Worm (Caenorhabditis elegans) whole organism, L3 larva: Measurements from ENCODE around the gene Y53F4B.51.

Source experiments
- ZK546.5 ChIP-seq: sonication (generic microtip); optimal IDR thresholded peaks from 2 replicates; lab custom pipeline; 2017; ENCODE audit warnings: missing biosample characterization, missing genetic modification characterization
- ceh-16 ChIP-seq: sonication (generic microtip); optimal IDR thresholded peaks from 2 replicates; lab custom pipeline; 2017; ENCODE audit warnings: missing biosample characterization, missing genetic modification characterization
- ceh-82 ChIP-seq: fragments of 150-350 bp; optimal IDR thresholded peaks from 2 replicates; lab custom pipeline; 2014; ENCODE audit warnings: missing biosample characterization, missing genetic modification characterization
- daf-12 ChIP-seq: fragments of 150-350 bp; optimal IDR thresholded peaks from 2 replicates; lab custom pipeline; 2014; ENCODE audit warnings: missing biosample characterization, missing genetic modification reagents, missing genetic modification characterization
- egl-5 ChIP-seq: fragments of 150-350 bp; optimal IDR thresholded peaks from 2 replicates; lab custom pipeline; 2017; ENCODE audit warnings: missing biosample characterization, missing genetic modification reagents, missing genetic modification characterization, inconsistent platforms
- elt-1 ChIP-seq: fragments of 150-350 bp; optimal IDR thresholded peaks from 2 replicates; lab custom pipeline; 2014; ENCODE audit warnings: missing biosample characterization, missing genetic modification characterization
- elt-2 ChIP-seq: sonication (generic microtip); optimal IDR thresholded peaks from 2 replicates; lab custom pipeline; 2016; ENCODE audit warnings: missing genetic modification reagents, mild to moderate bottlenecking, missing genetic modification characterization, missing compliant biosample characterization
- elt-3 ChIP-seq, 3 experiments: fragments of 150-350 bp in 1 of 3; sonication (generic microtip) in 2 of 3; optimal IDR thresholded peaks; 2 replicates in 2 of 3; 4 replicates in 1 of 3; lab custom pipeline; 2014 to 2017; ENCODE audit warnings: missing biosample characterization in 3 of 3, missing genetic modification characterization in 3 of 3
- fkh-10 ChIP-seq: sonication (generic microtip); optimal IDR thresholded peaks from 2 replicates; lab custom pipeline; 2017; ENCODE audit warnings: missing biosample characterization, missing genetic modification reagents, missing genetic modification characterization
- fkh-2 ChIP-seq: fragments of 150-350 bp; optimal IDR thresholded peaks from 2 replicates; lab custom pipeline; 2014; ENCODE audit warnings: missing biosample characterization, missing genetic modification reagents, missing genetic modification characterization
- fos-1 ChIP-seq: fragments of 150-350 bp; optimal IDR thresholded peaks from 2 replicates; lab custom pipeline; 2014; ENCODE audit warnings: missing biosample characterization, missing genetic modification characterization
- hmg-11 ChIP-seq: sonication (generic microtip); optimal IDR thresholded peaks from 2 replicates; lab custom pipeline; 2016; ENCODE audit warnings: missing genetic modification characterization, missing compliant biosample characterization
- jun-1 ChIP-seq: fragments of 150-350 bp; optimal IDR thresholded peaks from 2 replicates; lab custom pipeline; 2014; ENCODE audit warnings: missing biosample characterization, missing genetic modification reagents, missing genetic modification characterization
- lin-39 ChIP-seq: fragments of 150-350 bp; optimal IDR thresholded peaks from 2 replicates; lab custom pipeline; 2018; ENCODE audit warnings: missing biosample characterization, missing genetic modification reagents, missing genetic modification characterization
- lsy-12 ChIP-seq: sonication (generic microtip); optimal IDR thresholded peaks from 2 replicates; lab custom pipeline; 2016; ENCODE audit warnings: mild to moderate bottlenecking, missing genetic modification characterization, missing compliant biosample characterization
- mdl-1 ChIP-seq: fragments of 150-350 bp; optimal IDR thresholded peaks from 2 replicates; lab custom pipeline; 2014; ENCODE audit warnings: missing biosample characterization, missing genetic modification characterization
- mml-1 ChIP-seq: fragments of 150-350 bp; sonication (generic microtip); optimal IDR thresholded peaks from 3 replicates; lab custom pipeline; 2014; ENCODE audit warnings: missing biosample characterization, missing genetic modification characterization
- nhr-11 ChIP-seq: fragments of 150-350 bp; optimal IDR thresholded peaks from 2 replicates; lab custom pipeline; 2014; ENCODE audit warnings: missing biosample characterization, missing genetic modification characterization
- nhr-12 ChIP-seq: fragments of 150-350 bp; optimal IDR thresholded peaks from 2 replicates; lab custom pipeline; 2014; ENCODE audit warnings: missing biosample characterization, missing genetic modification characterization
- nhr-23 ChIP-seq: fragments of 150-350 bp; optimal IDR thresholded peaks from 2 replicates; lab custom pipeline; 2014; ENCODE audit warnings: missing biosample characterization, missing genetic modification reagents, missing genetic modification characterization
- nhr-237 ChIP-seq: fragments of 150-350 bp; optimal IDR thresholded peaks from 2 replicates; lab custom pipeline; 2014; ENCODE audit warnings: missing biosample characterization, missing genetic modification characterization
- nhr-25 ChIP-seq: sonication (generic microtip); optimal IDR thresholded peaks from 2 replicates; lab custom pipeline; 2017; ENCODE audit warnings: missing biosample characterization, missing genetic modification characterization
- nhr-28 ChIP-seq: fragments of 150-350 bp; optimal IDR thresholded peaks from 2 replicates; lab custom pipeline; 2014; ENCODE audit warnings: missing biosample characterization, missing genetic modification characterization
- nhr-43 ChIP-seq: sonication (generic microtip); optimal IDR thresholded peaks from 2 replicates; lab custom pipeline; 2016; ENCODE audit warnings: mild to moderate bottlenecking, missing genetic modification characterization, missing compliant biosample characterization; ENCODE audit not compliant: poor library complexity, severe bottlenecking
- nhr-77 ChIP-seq: fragments of 150-350 bp; optimal IDR thresholded peaks from 2 replicates; lab custom pipeline; 2014; ENCODE audit warnings: missing biosample characterization, missing genetic modification characterization
- pha-4 ChIP-seq: fragments of 150-350 bp; optimal IDR thresholded peaks from 2 replicates; lab custom pipeline; 2014; ENCODE audit warnings: missing biosample characterization, missing genetic modification reagents, missing genetic modification characterization
- pqm-1 ChIP-seq: fragments of 150-350 bp; optimal IDR thresholded peaks from 2 replicates; lab custom pipeline; 2017; ENCODE audit warnings: missing biosample characterization, missing genetic modification characterization, inconsistent platforms
- sea-2 ChIP-seq: fragments of 150-350 bp; sonication (generic microtip); optimal IDR thresholded peaks from 4 replicates; lab custom pipeline; 2014; ENCODE audit warnings: missing biosample characterization, missing genetic modification reagents, missing genetic modification characterization
- skn-1 ChIP-seq: fragments of 150-350 bp; optimal IDR thresholded peaks from 2 replicates; lab custom pipeline; 2014; ENCODE audit warnings: missing biosample characterization, missing genetic modification characterization
- snpc-4 ChIP-seq: fragments of 150-350 bp; optimal IDR thresholded peaks from 2 replicates; lab custom pipeline; 2014; ENCODE audit warnings: missing biosample characterization, missing genetic modification characterization
- unc-39 ChIP-seq: sonication (generic microtip); optimal IDR thresholded peaks from 4 replicates; lab custom pipeline; 2017; ENCODE audit warnings: missing biosample characterization, missing genetic modification characterization
- ztf-11 ChIP-seq: fragments of 150-350 bp; optimal IDR thresholded peaks from 2 replicates; lab custom pipeline; 2014; ENCODE audit warnings: missing biosample characterization, missing genetic modification characterization
- ztf-4 ChIP-seq: fragments of 150-350 bp; optimal IDR thresholded peaks from 2 replicates; lab custom pipeline; 2014; ENCODE audit warnings: missing biosample characterization, missing genetic modification characterization

The Y53F4B.51 gene

DNA sequence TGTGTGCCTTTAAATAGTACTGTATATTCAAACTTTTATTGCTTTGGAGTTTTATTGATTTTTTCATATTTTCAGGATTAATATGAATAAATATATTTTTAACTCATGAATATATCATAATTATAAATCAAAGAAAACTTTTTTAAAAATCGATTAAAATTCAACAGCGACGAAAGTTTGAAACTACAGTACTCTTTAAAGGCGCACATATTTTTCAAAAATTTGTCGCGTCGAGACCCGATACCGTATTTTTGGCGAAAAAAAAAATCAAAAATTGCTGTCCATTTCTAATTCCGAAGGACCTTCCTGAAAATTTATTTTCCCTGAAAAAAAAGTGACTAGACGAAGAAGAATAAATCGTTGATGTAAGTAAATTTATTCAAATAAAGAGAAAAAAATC, 46.0 kb downstream of the Y53F4B.51 start:
- TF ChIP-seq mml-1 (tag; lab: Kevin White, UChicago) (no peak), jun-1 (tag; lab: Kevin White, UChicago) (no peak), ztf-4 (tag; lab: Kevin White, UChicago) (no peak), lsy-12 (tag; lab: Kevin White, UChicago) (no peak), ceh-16 (tag; lab: Kevin White, UChicago) (no peak), ztf-11 (no peak)

DNA sequence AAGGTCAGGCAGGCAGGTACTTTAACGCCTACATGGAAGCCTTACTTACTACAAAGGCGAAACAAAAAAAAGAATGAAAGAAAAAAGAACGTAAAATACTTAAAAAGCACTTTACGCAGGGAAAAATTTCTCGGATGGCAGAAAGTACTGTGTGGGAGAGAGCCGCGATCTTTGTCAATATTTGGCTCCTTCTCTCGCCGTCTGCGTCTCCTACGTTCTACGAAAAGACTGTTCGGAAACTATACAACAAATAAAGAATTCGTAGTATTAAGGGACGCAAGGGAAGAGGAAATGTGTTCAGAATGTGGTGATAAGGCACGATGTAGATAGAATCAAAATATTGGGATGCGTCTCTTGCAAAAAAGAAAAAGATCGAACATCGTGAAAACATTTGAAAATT, 47.2 kb downstream of the Y53F4B.51 start:
- TF ChIP-seq mdl-1 (tag; lab: Kevin White, UChicago) (no peak), nhr-43 (no peak), pha-4 (tag; lab: Kevin White, UChicago) (peak; percentile 96), elt-2 (tag; lab: Kevin White, UChicago) (peak; percentile 35), mml-1 (tag; lab: Kevin White, UChicago) (no peak), unc-39 (tag; lab: Kevin White, UChicago) (no peak), ztf-4 (tag; lab: Kevin White, UChicago) (no peak), ceh-82 (tag; lab: Kevin White, UChicago) (no peak), pqm-1 (tag; lab: Kevin White, UChicago) (no peak), nhr-28 (tag; lab: Kevin White, UChicago) (no peak), elt-3 (tag; optimal IDR thresholded peaks at IDR 0.05; lab: Kevin White, UChicago) (no peak), lsy-12 (tag; lab: Kevin White, UChicago) (no peak), nhr-23 (tag; lab: Kevin White, UChicago) (no peak), sea-2 (GFP tag; lab: Kevin White, UChicago) (no peak), nhr-25 (tag; lab: Kevin White, UChicago) (no peak), egl-5 (tag; lab: Kevin White, UChicago) (no peak), ZK546.5 (no peak), nhr-77 (no peak)
- TF ChIP-seq, all 47 proteins: peak for 2

DNA sequence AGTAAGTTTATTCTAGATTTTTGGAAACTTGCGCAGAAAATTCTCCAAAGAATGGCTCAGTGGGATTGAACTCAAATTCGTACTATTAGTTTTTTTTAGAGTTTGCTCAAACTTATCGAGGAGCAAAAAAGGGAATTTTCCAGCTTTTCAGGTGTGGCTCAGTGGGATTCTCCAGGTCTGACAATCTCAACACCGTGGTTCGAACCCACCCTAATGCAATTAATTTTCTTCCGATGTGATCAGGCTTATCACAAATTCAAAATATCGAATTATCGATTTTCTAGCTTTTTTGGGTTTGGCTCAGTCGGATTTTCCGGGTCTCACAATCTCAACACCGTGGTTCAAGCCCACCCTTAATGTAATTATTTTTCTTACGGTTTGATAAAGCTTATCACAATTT, 47.8 kb downstream of the Y53F4B.51 start:
- TF ChIP-seq nhr-11 (tag; lab: Kevin White, UChicago) (no peak), lsy-12 (tag; lab: Kevin White, UChicago) (no peak), ceh-16 (tag; lab: Kevin White, UChicago) (no peak), fkh-2 (no peak), ZK546.5 (no peak), sea-2 (GFP tag; lab: Kevin White, UChicago) (no peak), nhr-12 (tag; lab: Kevin White, UChicago) (no peak), hmg-11 (tag; lab: Kevin White, UChicago) (no peak), fkh-10 (GFP tag; lab: Kevin White, UChicago) (no peak), elt-1 (tag; lab: Kevin White, UChicago) (no peak), lin-39 (tag; lab: Kevin White, UChicago) (no peak), daf-12 (tag; lab: Kevin White, UChicago) (no peak), elt-2 (tag; lab: Kevin White, UChicago) (no peak), mml-1 (tag; lab: Kevin White, UChicago) (no peak)

DNA sequence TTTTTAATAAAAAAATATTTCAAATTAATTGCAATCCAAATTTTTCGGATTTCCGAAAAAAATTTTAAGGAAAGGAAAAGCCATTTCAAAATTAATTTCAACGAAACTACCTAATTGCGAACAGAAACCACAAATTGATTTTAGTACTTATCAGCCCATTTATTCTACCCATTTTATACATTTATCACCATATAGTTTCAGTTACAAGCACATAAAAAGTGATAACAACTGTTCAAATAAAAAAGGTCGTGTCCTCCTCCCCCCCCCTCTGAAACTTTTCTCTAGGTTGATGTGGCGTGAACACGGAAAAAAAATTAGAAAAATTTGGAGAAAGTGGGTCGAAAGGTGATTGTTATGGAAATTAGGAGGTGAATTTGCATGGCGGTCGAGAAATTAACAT, 49.4 kb downstream of the Y53F4B.51 start:
- TF ChIP-seq ztf-4 (tag; lab: Kevin White, UChicago) (no peak), pqm-1 (tag; lab: Kevin White, UChicago) (peak; percentile 85), fkh-10 (GFP tag; lab: Kevin White, UChicago) (no peak), mdl-1 (tag; lab: Kevin White, UChicago) (no peak), snpc-4 (tag; lab: Kevin White, UChicago) (no peak), nhr-77 (no peak), fkh-2 (no peak), pha-4 (tag; lab: Kevin White, UChicago) (peak; percentile 24), elt-2 (tag; lab: Kevin White, UChicago) (peak; percentile 88)
- TF ChIP-seq, all 47 proteins: peak for 3

DNA sequence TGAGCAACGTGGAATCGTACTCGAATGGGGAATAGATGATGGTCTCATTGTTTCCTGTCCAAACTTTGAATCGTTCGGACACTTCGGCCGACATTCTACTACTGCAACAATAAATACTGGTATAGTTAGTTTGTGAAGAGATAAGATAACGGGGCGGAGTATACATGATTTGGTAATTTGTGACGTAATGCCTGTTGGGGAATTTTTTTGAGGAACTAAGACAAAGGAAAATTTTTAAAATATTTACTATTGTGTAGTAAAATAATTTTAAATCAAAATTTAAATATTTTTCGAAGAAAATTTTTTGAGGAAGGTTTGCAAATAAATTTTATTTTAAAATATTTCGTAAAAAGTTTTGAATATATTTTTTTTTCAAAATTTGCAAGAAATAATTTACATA, 50.2 kb downstream of the Y53F4B.51 start, which contains the start of gene elo-9:
elo-9 (minus strand) TSS at position 101 of the 400 bp plus-strand sequence.
- no peak for TF ChIP-seq skn-1
- no peak for TF ChIP-seq nhr-11 (tag; lab: Kevin White, UChicago)
- TF ChIP-seq fkh-10 (GFP tag; lab: Kevin White, UChicago) = no peak
- TF ChIP-seq ZK546.5 = no peak
- TF ChIP-seq fos-1 = no peak
- TF ChIP-seq nhr-237 = no peak
- no peak for TF ChIP-seq pha-4 (tag; lab: Kevin White, UChicago)
- no peak for TF ChIP-seq elt-2 (tag; lab: Kevin White, UChicago)
- TF ChIP-seq, all 47 proteins: peak for 0
